Worm (Caenorhabditis elegans) whole organism, midembryonic: Measurements from ENCODE around the gene nhr-124.

Experiments
- T22C8.4 ChIP-seq: fragments of 200-800 bp; sonication (Bioruptor generic); IDR thresholded peaks from 2 replicates; pipeline ENCODE4 v1.3.6; 2022; ENCODE audit warnings: missing genetic modification characterization, missing compliant biosample characterization
- cog-1 ChIP-seq: sonication (generic microtip); optimal IDR thresholded peaks from 2 replicates; lab custom pipeline; 2016; ENCODE audit warnings: missing genetic modification characterization, missing compliant biosample characterization
- flt-1 ChIP-seq: fragments of 200-800 bp; sonication (Bioruptor generic); IDR thresholded peaks from 2 replicates; pipeline ENCODE4 v1.3.6; 2022; ENCODE audit warnings: missing genetic modification characterization, missing compliant biosample characterization
- klf-2 ChIP-seq: fragments of 200-800 bp; sonication (Bioruptor generic); conservative IDR thresholded peaks from 2 replicates; pipeline ENCODE4 v1.3.6; 2022; ENCODE audit warnings: missing genetic modification reagents, missing genetic modification characterization, missing compliant biosample characterization
- med-1 ChIP-seq: sonication (generic microtip); optimal IDR thresholded peaks from 2 replicates; lab custom pipeline; 2017; ENCODE audit warnings: missing genetic modification characterization, mild to moderate bottlenecking, missing compliant biosample characterization, antibody characterized with exemption, missing genetic modification reagents; ENCODE audit not compliant: insufficient read depth
- ref-1 ChIP-seq: fragments of 200-800 bp; sonication (Bioruptor generic); conservative IDR thresholded peaks from 2 replicates; pipeline ENCODE4 v1.3.6; 2022; ENCODE audit warnings: missing genetic modification reagents, missing genetic modification characterization, missing compliant biosample characterization
- tab-1 ChIP-seq: fragments of 200-800 bp; sonication (Bioruptor generic); IDR thresholded peaks from 2 replicates; pipeline ENCODE4 v1.3.6; 2022; ENCODE audit warnings: missing genetic modification characterization, missing compliant biosample characterization
- ztf-23 ChIP-seq: fragments of 200-800 bp; sonication (Bioruptor generic); IDR thresholded peaks from 2 replicates; pipeline ENCODE4 v1.3.6; 2022; ENCODE audit warnings: missing genetic modification reagents, missing genetic modification characterization, missing compliant biosample characterization
- ztf-29 ChIP-seq: fragments of 200-800 bp; sonication (Bioruptor generic); IDR thresholded peaks from 2 replicates; pipeline ENCODE4 v1.3.6; 2022; ENCODE audit warnings: missing genetic modification reagents, missing genetic modification characterization, missing compliant biosample characterization

Gene nhr-124

ce11 chrV:3905841-3906240, 19.8 kb upstream of the nhr-124 start, which contains the start of gene nhr-156:
TSS of gene nhr-156 (plus strand) at chrV:3906106.
- TF ChIP-seq ztf-29 (no peak), cog-1 (tag; lab: Kevin White, UChicago) (no peak), ref-1 (GFP tag; lab: Robert Waterston, UW) (no peak), tab-1 (GFP tag; lab: Robert Waterston, UW) (no peak), T22C8.4 (no peak), klf-2 (no peak), flt-1 (GFP tag; lab: Robert Waterston, UW) (no peak), med-1 (GFP tag; lab: Kevin White, UChicago) (no peak), ztf-23 (no peak)

ce11 chrV:3903424-3903823, 17.4 kb upstream of the nhr-124 start:
- TF ChIP-seq cog-1 (tag; lab: Kevin White, UChicago) (no peak), ref-1 (GFP tag; lab: Robert Waterston, UW) (no peak), med-1 (GFP tag; lab: Kevin White, UChicago) (no peak), T22C8.4 (no peak), flt-1 (GFP tag; lab: Robert Waterston, UW) (no peak), ztf-23 (no peak), ztf-29 (no peak), tab-1 (GFP tag; lab: Robert Waterston, UW) (no peak), klf-2 (no peak)

- TF ChIP-seq T22C8.4 (no peak), ztf-29 (no peak)
Measured at ce11 chrV:3902458-3903157, 16.6 kb upstream of the nhr-124 start, which contains the start of the genes str-229 and srh-190. TSS of gene str-229 (minus strand) at chrV:3902558. TSS of gene srh-190 (plus strand) at chrV:3903107.

- no peak for TF ChIP-seq cog-1 (tag; lab: Kevin White, UChicago)
- TF ChIP-seq flt-1 (GFP tag; lab: Robert Waterston, UW), result no peak
- no peak for TF ChIP-seq T22C8.4
- no peak for TF ChIP-seq ztf-23
- TF ChIP-seq ztf-29, result no peak
- no peak for TF ChIP-seq ref-1 (GFP tag; lab: Robert Waterston, UW)
- TF ChIP-seq tab-1 (GFP tag; lab: Robert Waterston, UW), result no peak
- no peak for TF ChIP-seq med-1 (GFP tag; lab: Kevin White, UChicago)
- TF ChIP-seq klf-2, result no peak
Measured at ce11 chrV:3900102-3900501, 14.1 kb upstream of the nhr-124 start, which contains the start of gene irld-22. TSS of gene irld-22 (minus strand) at chrV:3900202.

ce11 chrV:3896018-3896417, 10.0 kb upstream of the nhr-124 start:
- TF ChIP-seq cog-1 (tag; lab: Kevin White, UChicago), result no peak
- no peak for TF ChIP-seq ztf-23
- TF ChIP-seq flt-1 (GFP tag; lab: Robert Waterston, UW), result no peak
- TF ChIP-seq T22C8.4, result no peak
- no peak for TF ChIP-seq tab-1 (GFP tag; lab: Robert Waterston, UW)
- no peak for TF ChIP-seq ztf-29
- no peak for TF ChIP-seq ref-1 (GFP tag; lab: Robert Waterston, UW)
- TF ChIP-seq med-1 (GFP tag; lab: Kevin White, UChicago), result no peak
- no peak for TF ChIP-seq klf-2

ce11 chrV:3894661-3895060, 8.7 kb upstream of the nhr-124 start, which contains the start of gene sre-9:
TSS of gene sre-9 (plus strand) at chrV:3894961.
- TF ChIP-seq ref-1 (GFP tag; lab: Robert Waterston, UW), result no peak
- no peak for TF ChIP-seq ztf-23
- TF ChIP-seq tab-1 (GFP tag; lab: Robert Waterston, UW), result no peak
- no peak for TF ChIP-seq flt-1 (GFP tag; lab: Robert Waterston, UW)
- TF ChIP-seq ztf-29, result no peak
- TF ChIP-seq klf-2, result no peak
- no peak for TF ChIP-seq med-1 (GFP tag; lab: Kevin White, UChicago)
- no peak for TF ChIP-seq T22C8.4
- no peak for TF ChIP-seq cog-1 (tag; lab: Kevin White, UChicago)

ce11 chrV:3892361-3892904, 6.4 kb upstream of the nhr-124 start, which contains the start of gene C17E7.4:
TSS of gene C17E7.4 (plus strand) at chrV:3892854.
- no peak for TF ChIP-seq tab-1 (GFP tag; lab: Robert Waterston, UW)
- TF ChIP-seq ref-1 (GFP tag; lab: Robert Waterston, UW), result no peak
- no peak for TF ChIP-seq klf-2
- no peak for TF ChIP-seq med-1 (GFP tag; lab: Kevin White, UChicago)
- no peak for TF ChIP-seq flt-1 (GFP tag; lab: Robert Waterston, UW)
- TF ChIP-seq T22C8.4, result no peak
- TF ChIP-seq cog-1 (tag; lab: Kevin White, UChicago), result no peak
- no peak for TF ChIP-seq ztf-23
- TF ChIP-seq ztf-29, result no peak

ce11 chrV:3891919-3892318, 5.9 kb upstream of the nhr-124 start, which contains the start of gene C17E7.12:
TSS of gene C17E7.12 (minus strand) at chrV:3892019.
- no peak for TF ChIP-seq ztf-29
- TF ChIP-seq cog-1 (tag; lab: Kevin White, UChicago), result no peak
- TF ChIP-seq ztf-23, result no peak
- TF ChIP-seq tab-1 (GFP tag; lab: Robert Waterston, UW), result no peak
- no peak for TF ChIP-seq med-1 (GFP tag; lab: Kevin White, UChicago)
- TF ChIP-seq T22C8.4, result no peak
- TF ChIP-seq klf-2, result no peak
- no peak for TF ChIP-seq flt-1 (GFP tag; lab: Robert Waterston, UW)
- TF ChIP-seq ref-1 (GFP tag; lab: Robert Waterston, UW), result no peak

ce11 chrV:3890761-3891160, 4.8 kb upstream of the nhr-124 start, which contains the start of gene C17E7.9:
TSS of gene C17E7.9 (minus strand) at chrV:3890861.
- no peak for TF ChIP-seq flt-1 (GFP tag; lab: Robert Waterston, UW)
- TF ChIP-seq med-1 (GFP tag; lab: Kevin White, UChicago), result no peak
- TF ChIP-seq ztf-23, result no peak
- TF ChIP-seq klf-2, result no peak
- TF ChIP-seq ref-1 (GFP tag; lab: Robert Waterston, UW), result no peak
- no peak for TF ChIP-seq ztf-29
- no peak for TF ChIP-seq tab-1 (GFP tag; lab: Robert Waterston, UW)
- TF ChIP-seq cog-1 (tag; lab: Kevin White, UChicago), result no peak
- TF ChIP-seq T22C8.4, result no peak
